Worm (Caenorhabditis elegans) whole organism, L1 larva: Measurements from ENCODE around the gene fmo-3.
A peak's percentile ranks its signal among the peaks of the same experiment; 100 is the strongest.

Experiments used
- C16A3.4 ChIP-seq: fragments of 150-350 bp; optimal IDR thresholded peaks from 2 replicates; lab custom pipeline; 2014; ENCODE audit warnings: missing biosample characterization, missing genetic modification characterization
- C34B4.2 ChIP-seq: sonication (generic microtip); optimal IDR thresholded peaks from 2 replicates; lab custom pipeline; 2017; ENCODE audit warnings: mild to moderate bottlenecking, missing genetic modification characterization, missing compliant biosample characterization
- alr-1 ChIP-seq: fragments of 200-800 bp; sonication (Bioruptor generic); optimal IDR thresholded peaks from 2 replicates; lab custom pipeline; 2018; ENCODE audit warnings: borderline replicate concordance, mild to moderate bottlenecking, missing genetic modification characterization, missing compliant biosample characterization
- ama-1 ChIP-seq: fragments of 150-350 bp; optimal IDR thresholded peaks from 2 replicates; lab custom pipeline; 2014
- blmp-1 ChIP-seq: fragments of 150-350 bp; optimal IDR thresholded peaks from 2 replicates; lab custom pipeline; 2014; ENCODE audit warnings: missing biosample characterization, missing genetic modification characterization
- ceh-63 ChIP-seq: fragments of 200-800 bp; sonication (Bioruptor generic); optimal IDR thresholded peaks from 2 replicates; lab custom pipeline; 2018; ENCODE audit warnings: mild to moderate bottlenecking, missing genetic modification characterization, missing compliant biosample characterization
- ceh-8 ChIP-seq: fragments of 200-800 bp; sonication (Bioruptor generic); optimal IDR thresholded peaks from 2 replicates; lab custom pipeline; 2018; ENCODE audit warnings: mild to moderate bottlenecking, missing genetic modification characterization, moderate library complexity, missing compliant biosample characterization
- ceh-82 ChIP-seq, 3 experiments: fragments of 150-350 bp in 1 of 3; sonication (generic microtip) in 2 of 3; optimal IDR thresholded peaks; 2 replicates each; lab custom pipeline; 2014 to 2017; ENCODE audit warnings: missing biosample characterization in 3 of 3, missing genetic modification characterization in 3 of 3
- ceh-90 ChIP-seq: sonication (generic microtip); optimal IDR thresholded peaks from 2 replicates; lab custom pipeline; 2016; ENCODE audit warnings: missing genetic modification characterization, missing compliant biosample characterization
- dpl-1 ChIP-seq, 3 experiments: fragments of 150-350 bp in 2 of 3; sonication (generic microtip) in 1 of 3; optimal IDR thresholded peaks; 2 replicates each; lab custom pipeline; 2014 to 2017; ENCODE audit warnings: missing biosample characterization in 3 of 3, missing genetic modification characterization in 3 of 3, missing genetic modification reagents in 3 of 3
- dsc-1 ChIP-seq: sonication (generic microtip); optimal IDR thresholded peaks from 2 replicates; lab custom pipeline; 2016; ENCODE audit warnings: mild to moderate bottlenecking, missing genetic modification characterization, missing compliant biosample characterization
- efl-1 ChIP-seq, 4 experiments: fragments of 150-350 bp; optimal IDR thresholded peaks in 3 of 4; peaks in 1 of 4; 1 replicate in 1 of 4; 2 replicates in 3 of 4; lab custom pipeline; 2014; ENCODE audit warnings: missing biosample characterization in 2 of 4, missing genetic modification characterization in 2 of 4, missing genetic modification reagents in 2 of 4
- egl-13 ChIP-seq: sonication (generic microtip); optimal IDR thresholded peaks from 2 replicates; lab custom pipeline; 2016; ENCODE audit warnings: missing genotype, missing genetic modification reagents, missing genetic modification characterization, missing compliant biosample characterization
- egl-27 ChIP-seq, 2 experiments: fragments of 150-350 bp in 1 of 2; sonication (generic microtip); optimal IDR thresholded peaks; 3 replicates each; lab custom pipeline; 2017 to 2018; ENCODE audit warnings: missing biosample characterization in 2 of 2, missing genetic modification characterization in 2 of 2, missing genetic modification reagents in 2 of 2
- elt-2 ChIP-seq: sonication (generic microtip); optimal IDR thresholded peaks from 2 replicates; lab custom pipeline; 2016; ENCODE audit warnings: missing genetic modification characterization, mild to moderate bottlenecking, inconsistent platforms, missing compliant biosample characterization, missing genetic modification reagents
- fkh-10 ChIP-seq: sonication (generic microtip); optimal IDR thresholded peaks from 2 replicates; lab custom pipeline; 2017; ENCODE audit warnings: missing biosample characterization, missing genetic modification reagents, missing genetic modification characterization
- fkh-8 ChIP-seq: sonication (generic microtip); optimal IDR thresholded peaks from 2 replicates; lab custom pipeline; 2016; ENCODE audit warnings: mild to moderate bottlenecking, missing genetic modification characterization, missing compliant biosample characterization
- fos-1 ChIP-seq: fragments of 150-350 bp; optimal IDR thresholded peaks from 2 replicates; lab custom pipeline; 2014; ENCODE audit warnings: missing biosample characterization, missing genetic modification characterization
- grh-1 ChIP-seq: fragments of 200-800 bp; sonication (Bioruptor generic); IDR thresholded peaks from 2 replicates; pipeline ENCODE4 v1.3.6; 2022; ENCODE audit warnings: missing genetic modification reagents, missing genetic modification characterization, missing compliant biosample characterization
- hlh-17 ChIP-seq: fragments of 200-800 bp; sonication (Bioruptor generic); optimal IDR thresholded peaks from 2 replicates; lab custom pipeline; 2018; ENCODE audit warnings: missing genetic modification characterization, mild to moderate bottlenecking, missing compliant biosample characterization, moderate library complexity, borderline replicate concordance
- hpl-2 ChIP-seq: fragments of 150-350 bp; optimal IDR thresholded peaks from 2 replicates; lab custom pipeline; 2014; ENCODE audit warnings: missing biosample characterization, missing genetic modification reagents, missing genetic modification characterization
- irx-1 ChIP-seq: sonication (generic microtip); optimal IDR thresholded peaks from 2 replicates; lab custom pipeline; 2016; ENCODE audit warnings: missing genetic modification characterization, missing compliant biosample characterization
- lin-13 ChIP-seq: fragments of 150-350 bp; optimal IDR thresholded peaks from 2 replicates; lab custom pipeline; 2014; ENCODE audit warnings: missing biosample characterization, missing genetic modification reagents, missing genetic modification characterization
- lin-15B ChIP-seq: fragments of 150-350 bp; sonication (generic microtip); optimal IDR thresholded peaks from 3 replicates; lab custom pipeline; 2014; ENCODE audit warnings: missing biosample characterization, missing genetic modification characterization
- lin-35 ChIP-seq, 2 experiments: fragments of 150-350 bp; optimal IDR thresholded peaks; 2 replicates each; lab custom pipeline; 2014; ENCODE audit warnings: missing biosample characterization in 2 of 2, missing genetic modification characterization in 2 of 2, missing genetic modification reagents in 2 of 2
- lsy-2 ChIP-seq, 2 experiments: fragments of 150-350 bp; optimal IDR thresholded peaks; 2 replicates each; lab custom pipeline; 2014; ENCODE audit warnings: missing biosample characterization in 2 of 2, missing genetic modification characterization in 2 of 2
- mab-9 ChIP-seq: fragments of 200-800 bp; sonication (Bioruptor generic); IDR thresholded peaks from 2 replicates; pipeline ENCODE4 v1.3.6; 2022; ENCODE audit warnings: missing genetic modification reagents, missing genetic modification characterization, missing compliant biosample characterization
- mdl-1 ChIP-seq, 2 experiments: fragments of 150-350 bp; optimal IDR thresholded peaks; 2 replicates each; lab custom pipeline; 2014 to 2017; ENCODE audit warnings: missing biosample characterization in 2 of 2, missing genetic modification characterization in 2 of 2, inconsistent platforms in 1 of 2
- mep-1 ChIP-seq: fragments of 150-350 bp; optimal IDR thresholded peaks from 2 replicates; lab custom pipeline; 2014; ENCODE audit warnings: missing biosample characterization, missing genetic modification characterization
- nhr-12 ChIP-seq: sonication (generic microtip); optimal IDR thresholded peaks from 2 replicates; lab custom pipeline; 2017; ENCODE audit warnings: missing biosample characterization, missing genetic modification characterization
- nhr-237 ChIP-seq: fragments of 150-350 bp; optimal IDR thresholded peaks from 2 replicates; lab custom pipeline; 2014; ENCODE audit warnings: missing biosample characterization, missing genetic modification characterization
- nhr-47 ChIP-seq: sonication (generic microtip); optimal IDR thresholded peaks from 2 replicates; lab custom pipeline; 2016; ENCODE audit warnings: mild to moderate bottlenecking, missing genetic modification characterization, moderate library complexity, missing compliant biosample characterization
- nhr-71 ChIP-seq: sonication (generic microtip); optimal IDR thresholded peaks from 2 replicates; lab custom pipeline; 2016; ENCODE audit warnings: mild to moderate bottlenecking, missing genetic modification characterization, moderate library complexity, missing compliant biosample characterization
- nhr-77 ChIP-seq: fragments of 150-350 bp; optimal IDR thresholded peaks from 2 replicates; lab custom pipeline; 2014; ENCODE audit warnings: missing biosample characterization, missing genetic modification characterization
- nhr-84 ChIP-seq: sonication (generic microtip); optimal IDR thresholded peaks from 2 replicates; lab custom pipeline; 2017; ENCODE audit warnings: missing biosample characterization, missing genetic modification characterization
- nhr-90 ChIP-seq: sonication (generic microtip); optimal IDR thresholded peaks from 2 replicates; lab custom pipeline; 2016; ENCODE audit warnings: mild to moderate bottlenecking, missing genetic modification characterization, missing compliant biosample characterization; ENCODE audit not compliant: poor library complexity
- pax-3 ChIP-seq: fragments of 200-800 bp; sonication (Bioruptor generic); optimal IDR thresholded peaks from 2 replicates; lab custom pipeline; 2018; ENCODE audit warnings: mild to moderate bottlenecking, missing genetic modification characterization, moderate library complexity, missing compliant biosample characterization
- snpc-4 ChIP-seq: fragments of 150-350 bp; optimal IDR thresholded peaks from 2 replicates; lab custom pipeline; 2014; ENCODE audit warnings: missing biosample characterization, missing genetic modification characterization
- sox-4 ChIP-seq: sonication (generic microtip); optimal IDR thresholded peaks from 2 replicates; lab custom pipeline; 2016; ENCODE audit warnings: missing genetic modification characterization, missing compliant biosample characterization
- sptf-1 ChIP-seq: fragments of 150-350 bp; optimal IDR thresholded peaks from 2 replicates; lab custom pipeline; 2014; ENCODE audit warnings: missing biosample characterization, missing genetic modification characterization
- swsn-7 ChIP-seq: sonication (generic microtip); optimal IDR thresholded peaks from 2 replicates; lab custom pipeline; 2016; ENCODE audit warnings: missing genetic modification characterization, missing compliant biosample characterization
- tlp-1 ChIP-seq: fragments of 150-350 bp; optimal IDR thresholded peaks from 2 replicates; lab custom pipeline; 2014; ENCODE audit warnings: missing biosample characterization, missing genetic modification characterization
- xbp-1 ChIP-seq: sonication (generic microtip); optimal IDR thresholded peaks from 2 replicates; lab custom pipeline; 2016; ENCODE audit warnings: missing genetic modification characterization, missing compliant biosample characterization
- zip-4 ChIP-seq: fragments of 200-800 bp; sonication (Bioruptor generic); optimal IDR thresholded peaks from 2 replicates; lab custom pipeline; 2018; ENCODE audit warnings: mild to moderate bottlenecking, missing genetic modification characterization, moderate library complexity, missing compliant biosample characterization
- ztf-11 ChIP-seq, 2 experiments: sonication (generic microtip); optimal IDR thresholded peaks; 2 replicates each; lab custom pipeline; 2016 to 2017; ENCODE audit warnings: missing genetic modification characterization in 2 of 2, missing biosample characterization in 1 of 2, missing compliant biosample characterization in 1 of 2
- ztf-4 ChIP-seq: fragments of 150-350 bp; optimal IDR thresholded peaks from 2 replicates; lab custom pipeline; 2014; ENCODE audit warnings: missing biosample characterization, missing genetic modification characterization

The fmo-3 gene

DNA sequence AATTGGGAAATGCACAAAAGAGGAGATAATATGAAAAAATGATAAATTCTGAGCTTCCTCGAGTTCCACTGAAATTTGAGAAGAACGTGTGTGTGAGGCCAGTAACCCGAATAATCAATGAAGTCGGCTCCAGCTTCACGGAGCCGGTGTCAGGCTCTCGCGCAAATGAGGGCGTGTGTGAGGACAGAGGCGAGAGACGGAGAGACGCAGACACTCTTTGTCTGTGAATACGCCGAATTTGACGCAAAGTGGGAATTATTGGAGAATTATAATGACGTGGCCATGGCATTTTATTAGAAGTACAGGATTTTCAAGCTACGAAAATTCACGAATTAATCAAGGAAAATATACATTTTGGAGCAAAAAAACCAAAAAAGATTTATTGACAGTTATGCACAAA, 45.4 kb downstream of the fmo-3 start (continued):
- peak; percentile 6 for TF ChIP-seq irx-1
- TF ChIP-seq C34B4.2 (tag; lab: Kevin White, UChicago) = no peak
- TF ChIP-seq nhr-237 = no peak
- TF ChIP-seq lsy-2 (tag; optimal IDR thresholded peaks at IDR 0.05; lab: Kevin White, UChicago) = peak; percentile 21 to 70
- TF ChIP-seq ceh-82 (tag; optimal IDR thresholded peaks at IDR 0.05; lab: Kevin White, UChicago) = peak in 2 of 3 experiments; percentile 21 to 60
- peak; percentile 49 for TF ChIP-seq fos-1 (tag; lab: Kevin White, UChicago)
- TF ChIP-seq ceh-63 (GFP tag; lab: Kevin White, UChicago) = no peak
- no peak for TF ChIP-seq hlh-17 (GFP tag; lab: Kevin White, UChicago)
- TF ChIP-seq swsn-7 (tag; lab: Kevin White, UChicago) = peak; percentile 53
- TF ChIP-seq grh-1 = no peak
- TF ChIP-seq nhr-90 (tag; lab: Kevin White, UChicago) = peak; percentile 17
- no peak for TF ChIP-seq ztf-4
- peak; percentile 64 to 68 for TF ChIP-seq lin-35 (GFP tag; optimal IDR thresholded peaks at IDR 0.05; lab: Kevin White, UChicago)
- no peak for TF ChIP-seq nhr-84
- TF ChIP-seq ceh-8 (GFP tag; lab: Kevin White, UChicago) = no peak
- TF ChIP-seq nhr-71 = peak; percentile 65
- TF ChIP-seq ztf-11 (tag; optimal IDR thresholded peaks at IDR 0.05; lab: Kevin White, UChicago) = no peak
- TF ChIP-seq fkh-8 (tag; lab: Kevin White, UChicago) = peak; percentile 71
- peak; percentile 70 for TF ChIP-seq xbp-1 (tag; lab: Kevin White, UChicago)
- TF ChIP-seq egl-13 (tag; lab: Kevin White, UChicago) = peak; percentile 33
- TF ChIP-seq lin-15B (tag; lab: Kevin White, UChicago) = no peak
- TF ChIP-seq dpl-1 (GFP tag; optimal IDR thresholded peaks at IDR 0.05; lab: Kevin White, UChicago) = peak in 2 of 3 experiments; percentile 35 to 66
- no peak for TF ChIP-seq zip-4 (GFP tag; lab: Kevin White, UChicago)
- no peak for TF ChIP-seq C16A3.4 (tag; lab: Kevin White, UChicago)
- no peak for TF ChIP-seq nhr-77 (tag; lab: Kevin White, UChicago)
- TF ChIP-seq hpl-2 = no peak
- TF ChIP-seq nhr-47 (tag; lab: Kevin White, UChicago) = peak; percentile 71
- no peak for TF ChIP-seq alr-1 (tag; lab: Kevin White, UChicago)
- TF ChIP-seq snpc-4 (tag; lab: Kevin White, UChicago) = no peak
- no peak for TF ChIP-seq nhr-12 (tag; lab: Kevin White, UChicago)
- no peak for TF ChIP-seq ceh-90 (tag; lab: Kevin White, UChicago)
- peak in 1 of 2 experiments; percentile 24 for TF ChIP-seq mdl-1 (tag; optimal IDR thresholded peaks at IDR 0.05; lab: Kevin White, UChicago)
- no peak for TF ChIP-seq lin-13
- no peak for TF ChIP-seq blmp-1 (tag; lab: Kevin White, UChicago)
- TF ChIP-seq fkh-10 (GFP tag; lab: Kevin White, UChicago) = no peak
- no peak for TF ChIP-seq sox-4 (tag; lab: Kevin White, UChicago)
- no peak for TF ChIP-seq elt-2 (tag; lab: Kevin White, UChicago)
- TF ChIP-seq egl-27 (tag; optimal IDR thresholded peaks at IDR 0.05; lab: Kevin White, UChicago) = no peak
- peak; percentile 67 to 72 for TF ChIP-seq efl-1 (optimal IDR thresholded peaks at IDR 0.05; lab: Kevin White, UChicago)
- peak in 1 of 2 experiments; percentile 58 for TF ChIP-seq efl-1 (GFP tag; optimal IDR thresholded peaks at IDR 0.05 in 1 of 2; lab: Kevin White, UChicago)
- TF ChIP-seq dsc-1 (tag; lab: Kevin White, UChicago) = peak; percentile 48
- no peak for TF ChIP-seq sptf-1 (tag; lab: Kevin White, UChicago)
- TF ChIP-seq mep-1 (tag; lab: Kevin White, UChicago) = peak; percentile 53
- peak; percentile 5 for TF ChIP-seq pax-3 (tag; lab: Kevin White, UChicago)
- peak; percentile 39 for TF ChIP-seq ama-1 (lab: Kevin White, UChicago)
- TF ChIP-seq tlp-1 (tag; lab: Kevin White, UChicago) = no peak
- no peak for TF ChIP-seq mab-9 (GFP tag; lab: Robert Waterston, UW)
- TF ChIP-seq, all 84 proteins: peak for 29
